Worm (Caenorhabditis elegans) whole organism, young adult: ENCODE measurements around the gene pas-6.

ENCODE experiments used
- rcor-1 ChIP-seq: fragments of 200-800 bp; sonication (Bioruptor generic); IDR thresholded peaks from 2 replicates; pipeline ENCODE4 v1.3.6; 2022; ENCODE audit warnings: missing genetic modification reagents, missing genetic modification characterization, missing compliant biosample characterization
- snpc-4 ChIP-seq, 5 experiments: fragments of 150-350 bp in 1 of 5; sonication (generic microtip) in 4 of 5; optimal IDR thresholded peaks; 2 replicates each; lab custom pipeline; 2014 to 2018; ENCODE audit warnings: missing genetic modification characterization in 5 of 5, missing biosample characterization in 3 of 5, antibody characterized with exemption in 2 of 5, mild to moderate bottlenecking in 2 of 5, missing compliant biosample characterization in 2 of 5, missing genotype in 2 of 5, moderate library complexity in 2 of 5, missing genetic modification reagents in 1 of 5

ce11 chrV:5535774-5536173, 48.4 kb downstream of the pas-6 start, which contains the start of gene C24G6.8:
- TF ChIP-seq snpc-4 (GFP tag; optimal IDR thresholded peaks at IDR 0.05; lab: Kevin White, UChicago) = no peak
- no peak for TF ChIP-seq snpc-4 (tag; optimal IDR thresholded peaks at IDR 0.05; lab: Kevin White, UChicago)
- no peak for TF ChIP-seq rcor-1 (GFP tag; lab: Robert Waterston, UW)
